Fruit fly (Drosophila melanogaster) whole organism, embryonic: Measurements from ENCODE around the gene Ak3.

Source experiments
- Abd-B ChIP-seq: fragments of 200-800 bp; sonication (Bioruptor generic); optimal IDR thresholded peaks from 2 replicates; lab custom pipeline; 2018; ENCODE audit warnings: missing biosample characterization, mild to moderate bottlenecking, missing genetic modification characterization, moderate library complexity
- CG12236 ChIP-seq: fragments of 200-800 bp; sonication (Bioruptor generic); optimal IDR thresholded peaks from 2 replicates; lab custom pipeline; 2016; ENCODE audit warnings: missing biosample characterization, missing genetic modification characterization
- CG13287 ChIP-seq: fragments of 200-800 bp; sonication (Bioruptor generic); IDR thresholded peaks from 2 replicates; pipeline ENCODE4 v1.3.6; 2022; ENCODE audit warnings: missing biosample characterization, missing genetic modification characterization; ENCODE audit not compliant: partially characterized antibody
- CG13894 ChIP-seq: fragments of 200-800 bp; sonication (Bioruptor generic); optimal IDR thresholded peaks from 3 replicates; lab custom pipeline; 2018; ENCODE audit warnings: missing biosample characterization, mild to moderate bottlenecking, missing genetic modification characterization, moderate library complexity
- CG15479 ChIP-seq: fragments of 200-800 bp; sonication (Bioruptor generic); optimal IDR thresholded peaks from 3 replicates; lab custom pipeline; 2019; ENCODE audit warnings: missing biosample characterization, mild to moderate bottlenecking, missing genetic modification characterization, moderate library complexity
- CG15601 ChIP-seq: fragments of 200-800 bp; sonication (Bioruptor generic); optimal IDR thresholded peaks from 3 replicates; lab custom pipeline; 2019; ENCODE audit warnings: missing biosample characterization, mild to moderate bottlenecking, missing genetic modification characterization, moderate library complexity
- CG17912 ChIP-seq: fragments of 200-800 bp; sonication (Bioruptor generic); optimal IDR thresholded peaks from 2 replicates; lab custom pipeline; 2018; ENCODE audit warnings: missing biosample characterization, mild to moderate bottlenecking, missing genetic modification characterization
- CG1792 ChIP-seq: fragments of 200-800 bp; sonication (Bioruptor generic); optimal IDR thresholded peaks from 2 replicates; lab custom pipeline; 2016; ENCODE audit warnings: missing biosample characterization, missing genetic modification characterization
- CG2116 ChIP-seq: fragments of 200-800 bp; sonication (Bioruptor generic); optimal IDR thresholded peaks from 3 replicates; lab custom pipeline; 2018; ENCODE audit warnings: missing biosample characterization, mild to moderate bottlenecking, missing genetic modification characterization
- CG34376 ChIP-seq: fragments of 200-800 bp; sonication (Bioruptor generic); optimal IDR thresholded peaks from 2 replicates; lab custom pipeline; 2018; ENCODE audit warnings: missing biosample characterization, mild to moderate bottlenecking, missing genetic modification characterization
- CG43689 ChIP-seq: fragments of 200-800 bp; sonication (Bioruptor generic); IDR thresholded peaks from 2 replicates; pipeline ENCODE4 v1.3.6; 2022; ENCODE audit warnings: missing biosample characterization, missing genetic modification characterization
- CG4854 ChIP-seq: fragments of 200-800 bp; sonication (Bioruptor generic); optimal IDR thresholded peaks from 2 replicates; lab custom pipeline; 2016; ENCODE audit warnings: missing biosample characterization, missing genetic modification characterization, inconsistent platforms
- CG6689 ChIP-seq: fragments of 200-800 bp; sonication (Bioruptor generic); IDR thresholded peaks from 2 replicates; pipeline ENCODE4 v1.3.6; 2022; ENCODE audit warnings: missing biosample characterization, missing genetic modification characterization
- CG6854 ChIP-seq: fragments of 200-800 bp; sonication (Bioruptor generic); optimal IDR thresholded peaks from 3 replicates; lab custom pipeline; 2017; ENCODE audit warnings: missing biosample characterization, mild to moderate bottlenecking, missing genetic modification characterization
- CG7372 ChIP-seq: fragments of 200-800 bp; sonication (Bioruptor generic); IDR thresholded peaks from 2 replicates; pipeline ENCODE4 v1.3.6; 2022; ENCODE audit warnings: missing biosample characterization, missing genetic modification characterization
- CG7839 ChIP-seq: fragments of 200-800 bp; sonication (Bioruptor generic); optimal IDR thresholded peaks from 3 replicates; lab custom pipeline; 2018; ENCODE audit warnings: missing biosample characterization, mild to moderate bottlenecking, missing genetic modification characterization, moderate library complexity
- CG7987 ChIP-seq: fragments of 200-800 bp; sonication (Bioruptor generic); optimal IDR thresholded peaks from 2 replicates; lab custom pipeline; 2018; ENCODE audit warnings: missing biosample characterization, mild to moderate bottlenecking, missing genetic modification characterization, moderate library complexity
- CG8944 ChIP-seq: fragments of 200-800 bp; sonication (Bioruptor generic); optimal IDR thresholded peaks from 3 replicates; lab custom pipeline; 2016; ENCODE audit warnings: missing biosample characterization, missing genetic modification characterization
- CrebB ChIP-seq: fragments of 200-800 bp; sonication (Bioruptor generic); optimal IDR thresholded peaks from 3 replicates; lab custom pipeline; 2018; ENCODE audit warnings: missing biosample characterization, mild to moderate bottlenecking, missing genetic modification characterization
- E2f2 ChIP-seq: fragments of 200-800 bp; sonication (Bioruptor generic); IDR thresholded peaks from 2 replicates; pipeline ENCODE4 v1.3.6; 2022; ENCODE audit warnings: missing biosample characterization, missing genetic modification characterization
- Elba2 ChIP-seq: fragments of 200-800 bp; sonication (Bioruptor generic); optimal IDR thresholded peaks from 3 replicates; lab custom pipeline; 2016; ENCODE audit warnings: missing biosample characterization, missing genetic modification characterization
- Ets97D ChIP-seq: fragments of 200-800 bp; sonication (Bioruptor generic); optimal IDR thresholded peaks from 3 replicates; lab custom pipeline; 2016; ENCODE audit warnings: missing biosample characterization, missing genetic modification characterization
- H2.0 ChIP-seq: fragments of 200-800 bp; sonication (Bioruptor generic); IDR thresholded peaks from 2 replicates; pipeline ENCODE4 v1.3.6; 2022; ENCODE audit warnings: missing biosample characterization, missing genetic modification characterization
- Hand ChIP-seq: fragments of 200-800 bp; sonication (Bioruptor generic); optimal IDR thresholded peaks from 2 replicates; lab custom pipeline; 2017; ENCODE audit warnings: mild to moderate bottlenecking, missing biosample characterization, missing genetic modification reagents, missing genetic modification characterization
- Hr3 ChIP-seq: fragments of 200-800 bp; sonication (Bioruptor generic); optimal IDR thresholded peaks from 3 replicates; lab custom pipeline; 2016; ENCODE audit warnings: missing biosample characterization, missing genetic modification characterization
- Hr51 ChIP-seq, 2 experiments: fragments of 200-800 bp; sonication (Bioruptor generic); optimal IDR thresholded peaks; 2 replicates in 1 of 2; 3 replicates in 1 of 2; lab custom pipeline; 2016 to 2018; ENCODE audit warnings: missing biosample characterization in 2 of 2, missing genetic modification characterization in 2 of 2, mild to moderate bottlenecking in 1 of 2, moderate library complexity in 1 of 2
- Hr78 ChIP-seq, 2 experiments: fragments of 200-800 bp in 1 of 2; fragments of >200 bp in 1 of 2; sonication (Bioruptor generic) in 1 of 2; optimal IDR thresholded peaks; 2 replicates each; lab custom pipeline; 2017 to 2019; ENCODE audit warnings: missing biosample characterization in 2 of 2, missing genetic modification characterization in 2 of 2, mild to moderate bottlenecking in 1 of 2, moderate library complexity in 1 of 2
- Lpt ChIP-seq: fragments of >200 bp; optimal IDR thresholded peaks from 2 replicates; lab custom pipeline; 2018; ENCODE audit warnings: missing biosample characterization, missing genetic modification characterization
- Oaz ChIP-seq: fragments of 200-800 bp; sonication (Bioruptor generic); IDR thresholded peaks from 2 replicates; pipeline ENCODE4 v1.3.6; 2022; ENCODE audit warnings: missing biosample characterization, missing genetic modification characterization
- Pdp1 ChIP-seq, 2 experiments: fragments of 200-800 bp; sonication (Bioruptor generic); optimal IDR thresholded peaks; 3 replicates each; lab custom pipeline; 2016; ENCODE audit warnings: missing biosample characterization in 2 of 2, missing genetic modification characterization in 2 of 2, mild to moderate bottlenecking in 1 of 2, moderate library complexity in 1 of 2
- Ravus ChIP-seq: fragments of 200-800 bp; sonication (Bioruptor generic); IDR thresholded peaks from 2 replicates; pipeline ENCODE4 v1.3.6; 2022; ENCODE audit warnings: missing biosample characterization, missing genetic modification characterization
- Side ChIP-seq: fragments of 200-800 bp; sonication (Bioruptor generic); optimal IDR thresholded peaks from 2 replicates; lab custom pipeline; 2016; ENCODE audit warnings: missing biosample characterization, missing genetic modification characterization
- Tbp ChIP-seq: fragments of >200 bp; optimal IDR thresholded peaks from 2 replicates; lab custom pipeline; 2018; ENCODE audit warnings: missing biosample characterization, missing genetic modification characterization
- abd-A ChIP-seq: fragments of 200-800 bp; sonication (Bioruptor generic); optimal IDR thresholded peaks from 3 replicates; lab custom pipeline; 2019; ENCODE audit warnings: missing biosample characterization, mild to moderate bottlenecking, missing genetic modification characterization, moderate library complexity
- aop ChIP-seq: fragments of 200-800 bp; sonication (Bioruptor generic); IDR thresholded peaks from 2 replicates; pipeline ENCODE4 v1.3.6; 2022; ENCODE audit warnings: missing biosample characterization, missing genetic modification characterization
- ase ChIP-seq: fragments of 200-800 bp; sonication (Bioruptor generic); IDR thresholded peaks from 3 replicates; pipeline ENCODE4 v1.3.6; 2022; ENCODE audit warnings: missing biosample characterization, missing genetic modification characterization
- chinmo ChIP-seq: fragments of 200-800 bp; sonication (Bioruptor generic); IDR thresholded peaks from 4 replicates; pipeline ENCODE4 v1.3.6; 2022; ENCODE audit warnings: missing biosample characterization, missing genetic modification characterization; ENCODE audit not compliant: partially characterized antibody
- emc ChIP-seq: fragments of 200-800 bp; sonication (Bioruptor generic); optimal IDR thresholded peaks from 2 replicates; lab custom pipeline; 2016; ENCODE audit warnings: missing biosample characterization, missing genetic modification characterization
- fru ChIP-seq: fragments of >200 bp; optimal IDR thresholded peaks from 2 replicates; lab custom pipeline; 2017
- fu2 ChIP-seq: fragments of 200-800 bp; sonication (Bioruptor generic); optimal IDR thresholded peaks from 2 replicates; lab custom pipeline; 2016; ENCODE audit warnings: missing biosample characterization, missing genetic modification characterization
- hb ChIP-seq: fragments of 200-800 bp; sonication (Bioruptor generic); IDR thresholded peaks from 3 replicates; pipeline ENCODE4 v1.3.6; 2022; ENCODE audit warnings: missing biosample characterization, missing genetic modification characterization; ENCODE audit not compliant: partially characterized antibody
- lmd ChIP-seq: fragments of 200-800 bp; sonication (Bioruptor generic); IDR thresholded peaks from 2 replicates; pipeline ENCODE4 v1.3.6; 2022; ENCODE audit warnings: missing biosample characterization, missing genetic modification characterization
- pita ChIP-seq: fragments of 200-800 bp; sonication (Bioruptor generic); optimal IDR thresholded peaks from 2 replicates; lab custom pipeline; 2017; ENCODE audit warnings: missing biosample characterization, mild to moderate bottlenecking, missing genetic modification characterization
- repo ChIP-seq: fragments of 200-800 bp; sonication (Bioruptor generic); optimal IDR thresholded peaks from 2 replicates; lab custom pipeline; 2016; ENCODE audit warnings: missing biosample characterization, missing genetic modification characterization
- sens ChIP-seq: fragments of 200-800 bp; sonication (Bioruptor generic); peaks from one replicate; lab custom pipeline; 2016; ENCODE audit warnings: missing biosample characterization, missing genetic modification characterization
- sens-2 ChIP-seq: fragments of 200-800 bp; sonication (Bioruptor generic); IDR thresholded peaks from 2 replicates; pipeline ENCODE4 v1.3.6; 2022; ENCODE audit warnings: missing biosample characterization, missing genetic modification characterization
- sisA ChIP-seq: fragments of 200-800 bp; sonication (Bioruptor generic); IDR thresholded peaks from 2 replicates; pipeline ENCODE4 v1.3.6; 2022; ENCODE audit warnings: missing biosample characterization, missing genetic modification characterization
- sug ChIP-seq: fragments of 200-800 bp; optimal IDR thresholded peaks from 2 replicates; lab custom pipeline; 2019; ENCODE audit warnings: missing biosample characterization, mild to moderate bottlenecking, missing genetic modification characterization, moderate library complexity
- wdn ChIP-seq: fragments of 200-800 bp; sonication (Bioruptor generic); IDR thresholded peaks from 2 replicates; pipeline ENCODE4 v1.3.6; 2022; ENCODE audit warnings: missing biosample characterization, missing genetic modification characterization

Ak3 gene

dm6 chr3R:10872148-10872783 is 17.1 kb downstream of the Ak3 start, which contains the start of gene Fdh (continued):
- TF ChIP-seq Abd-B (no peak), Side (GFP tag; lab: Kevin White, UChicago) (no peak), CG15479 (GFP tag; lab: Kevin White, UChicago) (no peak), CG13287 (peak; percentile 13; the same call in 1 of the 2 replicates), CG7987 (GFP tag; lab: Kevin White, UChicago) (peak; percentile 34), fru (lab: Kevin White, UChicago) (no peak), Oaz (GFP tag; lab: Robert Waterston, UW) (no peak), H2.0 (GFP tag; lab: Robert Waterston, UW) (no peak), CG15601 (tag; lab: Kevin White, UChicago) (peak; percentile 69), Hand (no peak), ase (GFP tag; lab: Robert Waterston, UW) (no peak), Elba2 (GFP tag; lab: Kevin White, UChicago) (peak; percentile 80), chinmo (GFP tag; lab: Robert Waterston, UW) (no peak), emc (no peak), Hr3 (GFP tag; lab: Kevin White, UChicago) (peak; percentile 11), CG43689 (no peak), E2f2 (peak; percentile 66)

DNA sequence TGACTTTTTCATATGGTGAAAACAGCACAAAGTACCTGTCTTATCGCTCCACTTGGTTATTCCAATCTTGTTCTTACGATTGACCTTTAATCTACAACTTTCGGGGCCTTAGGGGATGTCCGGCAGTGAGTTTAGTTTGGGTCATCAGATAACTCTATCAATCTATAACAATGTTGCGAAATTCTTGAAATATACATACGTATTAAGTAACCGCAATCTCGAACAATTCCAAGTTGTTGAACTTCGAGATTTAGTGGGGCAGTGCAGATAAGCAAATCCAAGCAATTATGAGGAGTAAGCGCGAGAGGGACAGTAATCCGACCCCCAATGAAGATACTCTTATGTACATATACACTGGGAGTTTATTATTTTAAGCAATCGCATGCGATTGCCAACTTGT is 18.8 kb downstream of the Ak3 start:
- TF ChIP-seq Hr78 (GFP tag; optimal IDR thresholded peaks at IDR 0.05; lab: Kevin White, UChicago) (peak in 1 of 2 experiments; percentile 12), abd-A (tag; lab: Kevin White, UChicago) (no peak), CG6854 (GFP tag; lab: Kevin White, UChicago) (no peak), Pdp1 (GFP tag; optimal IDR thresholded peaks at IDR 0.05; lab: Kevin White, UChicago) (peak in 1 of 2 experiments; percentile 58), Ravus (no peak), sug (peak; percentile 92), CG7372 (GFP tag; lab: Robert Waterston, UW) (no peak), hb (GFP tag; lab: Robert Waterston, UW) (no peak), CG1792 (GFP tag; lab: Kevin White, UChicago) (no peak), Tbp (GFP tag; lab: Kevin White, UChicago) (no peak), sens (GFP tag; lab: Kevin White, UChicago) (peak; percentile 37), CG34376 (GFP tag; lab: Kevin White, UChicago) (peak; percentile 20)
- TF ChIP-seq, all 482 proteins: peak for 5

dm6 chr3R:10868427-10868962 is 20.9 kb downstream of the Ak3 start, which contains the start of the genes SelR and Tsp86D:
Gene SelR, minus strand, starts transcription at chr3R:10868642.
Gene Tsp86D, plus strand, starts transcription at chr3R:10868708.
- TF ChIP-seq Hr51 (GFP tag; optimal IDR thresholded peaks at IDR 0.05; lab: Kevin White, UChicago) (peak in 1 of 2 experiments; percentile 32), Lpt (GFP tag; lab: Kevin White, UChicago) (no peak), CG2116 (peak; percentile 45), Ets97D (GFP tag; lab: Kevin White, UChicago) (peak; percentile 69), CG8944 (GFP tag; lab: Kevin White, UChicago) (no peak), repo (peak; percentile 51), sisA (GFP tag; lab: Robert Waterston, UW) (no peak), CG12236 (no peak), CG4854 (GFP tag; lab: Kevin White, UChicago) (peak; percentile 99), CG13894 (tag; lab: Kevin White, UChicago) (peak; percentile 84), CG17912 (GFP tag; lab: Kevin White, UChicago) (peak; percentile 57), CrebB (tag; lab: Kevin White, UChicago) (peak; percentile 52), pita (GFP tag; lab: Kevin White, UChicago) (no peak), CG7839 (tag; lab: Kevin White, UChicago) (peak; percentile 39), fu2 (no peak), wdn (GFP tag; lab: Robert Waterston, UW) (no peak), CG6689 (GFP tag; lab: Robert Waterston, UW) (no peak), aop (GFP tag; lab: Robert Waterston, UW) (no peak), CG15601 (tag; lab: Kevin White, UChicago) (peak; percentile 32), sens-2 (no peak), lmd (GFP tag; lab: Robert Waterston, UW) (no peak)
